Worm (Caenorhabditis elegans) whole organism, young adult: ENCODE measurements around the gene Y39A3CL.3.

Source experiments
- D2030.7 ChIP-seq: fragments of 200-800 bp; sonication (Bioruptor generic); IDR thresholded peaks from 2 replicates; pipeline ENCODE4 v1.3.6; 2022; ENCODE audit warnings: missing genetic modification reagents, missing genetic modification characterization, missing compliant biosample characterization
- F23B12.7 ChIP-seq: sonication (generic microtip); optimal IDR thresholded peaks from 2 replicates; lab custom pipeline; 2017; ENCODE audit warnings: missing genetic modification characterization, mild to moderate bottlenecking, missing compliant biosample characterization, antibody characterized with exemption, moderate library complexity; ENCODE audit not compliant: insufficient read depth
- Y79H2A.3 ChIP-seq: fragments of 200-800 bp; sonication (Bioruptor generic); conservative IDR thresholded peaks from 2 replicates; pipeline ENCODE4 v1.3.6; 2022; ENCODE audit warnings: missing genetic modification reagents, missing genetic modification characterization, missing compliant biosample characterization
- ZK185.1 ChIP-seq: sonication (generic microtip); optimal IDR thresholded peaks from 2 replicates; lab custom pipeline; 2016; ENCODE audit warnings: mild to moderate bottlenecking, missing genetic modification characterization, missing compliant biosample characterization; ENCODE audit not compliant: poor library complexity, severe bottlenecking
- ama-1 ChIP-seq, 3 experiments: fragments of 150-350 bp in 1 of 3; sonication (generic microtip) in 2 of 3; optimal IDR thresholded peaks; 2 replicates each; lab custom pipeline; 2014 to 2018; ENCODE audit warnings: missing biosample characterization in 2 of 3, missing genetic modification characterization in 2 of 3, missing genetic modification reagents in 2 of 3
- unc-62 ChIP-seq: fragments of 150-350 bp; optimal IDR thresholded peaks from 2 replicates; lab custom pipeline; 2014; ENCODE audit warnings: missing biosample characterization, missing genetic modification reagents, missing genetic modification characterization
- ztf-6 ChIP-seq: fragments of 200-800 bp; sonication (Bioruptor generic); IDR thresholded peaks from 2 replicates; pipeline ENCODE4 v1.3.6; 2022; ENCODE audit warnings: missing genetic modification reagents, missing genetic modification characterization, missing compliant biosample characterization

DNA sequence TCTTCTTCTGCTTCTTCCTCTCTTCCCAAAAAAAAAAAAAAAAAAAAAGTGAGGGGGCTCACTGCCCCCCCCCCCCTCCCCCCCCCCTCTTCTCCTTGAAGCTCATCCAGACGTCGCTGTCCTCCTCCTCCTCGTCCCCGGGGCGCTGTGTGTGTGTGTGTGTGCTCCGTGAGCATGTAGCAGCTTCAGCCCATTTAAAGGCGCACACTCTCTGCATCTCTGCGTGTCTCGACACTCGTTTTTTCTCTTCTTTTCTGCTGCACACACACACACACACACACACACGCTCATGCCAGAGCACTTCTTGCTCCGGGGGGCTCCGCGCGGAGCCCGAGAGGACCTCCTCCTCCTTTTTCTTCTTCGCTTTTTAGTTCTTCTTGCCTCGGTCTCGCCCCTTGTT lies 8.2 kb downstream of the Y39A3CL.3 start:
- TF ChIP-seq F23B12.7 (tag; lab: Kevin White, UChicago) (no peak), D2030.7 (GFP tag; lab: Robert Waterston, UW) (no peak), ztf-6 (no peak), Y79H2A.3 (no peak), ama-1 (optimal IDR thresholded peaks at IDR 0.05; lab: Kevin White, UChicago) (no peak), ama-1 (GFP tag; optimal IDR thresholded peaks at IDR 0.05; lab: Kevin White, UChicago) (no peak), ZK185.1 (no peak), unc-62 (GFP tag; lab: Kevin White, UChicago) (no peak)
